Worm (Caenorhabditis elegans): ENCODE data around the gene ZK757.2.

ZK757.2 gene

ce11 chrIII:9878828-9879227 lies at the start of gene ZK757.2:
ZK757.2 (minus strand) TSS chrIII:9878928.
- TF ChIP-seq ceh-34 (tag; optimal IDR thresholded peaks at IDR 0.05): peak; percentile 57
- no peak for TF ChIP-seq unc-3 (GFP tag; conservative IDR thresholded peaks at IDR 0.05)
- TF ChIP-seq unc-3 (tag; optimal IDR thresholded peaks at IDR 0.05): no peak

- TF ChIP-seq fax-1 (tag; optimal IDR thresholded peaks at IDR 0.05): no peak
- no peak for TF ChIP-seq ceh-9 (tag; optimal IDR thresholded peaks at IDR 0.05)
- no peak for TF ChIP-seq gmeb-2 (tag; optimal IDR thresholded peaks at IDR 0.05)
- TF ChIP-seq fkh-6 (tag; optimal IDR thresholded peaks at IDR 0.05): no peak
- TF ChIP-seq pag-3 (tag; optimal IDR thresholded peaks at IDR 0.05; ENCODE audit: borderline replicate concordance): no peak
- TF ChIP-seq unc-86 (tag; optimal IDR thresholded peaks at IDR 0.05): no peak
- no peak for TF ChIP-seq ceh-14 (tag; optimal IDR thresholded peaks at IDR 0.05)
- TF ChIP-seq che-1 (tag; optimal IDR thresholded peaks at IDR 0.05): no peak
Observed at ce11 chrIII:9927378-9927777, 48.6 kb upstream of the ZK757.2 start, which contains the start of gene ttr-2. ttr-2 (plus strand) TSS chrIII:9927769.

ce11 chrIII:9926650-9927049 lies 47.9 kb upstream of the ZK757.2 start, which contains the start of gene ttr-3:
ttr-3 (minus strand) TSS chrIII:9926750.
- TF ChIP-seq dve-1 (tag; optimal IDR thresholded peaks at IDR 0.05) (no peak), hlh-6 (tag; optimal IDR thresholded peaks at IDR 0.05) (no peak), tbx-2 (tag; optimal IDR thresholded peaks at IDR 0.05) (no peak), ceh-22 (tag; optimal IDR thresholded peaks at IDR 0.05) (no peak), pros-1 (tag; optimal IDR thresholded peaks at IDR 0.05) (no peak), dmd-4 (tag; optimal IDR thresholded peaks at IDR 0.05; ENCODE audit: borderline replicate concordance) (no peak), unc-55 (GFP tag; optimal IDR thresholded peaks at IDR 0.05) (no peak), unc-3 (GFP tag; conservative IDR thresholded peaks at IDR 0.05) (no peak), unc-3 (tag; optimal IDR thresholded peaks at IDR 0.05) (no peak)

ce11 chrIII:9922874-9923273 lies 44.1 kb upstream of the ZK757.2 start, which contains the start of gene cbp-2:
cbp-2 (plus strand) TSS chrIII:9923174.
- no peak for TF ChIP-seq gmeb-2 (tag; optimal IDR thresholded peaks at IDR 0.05)
- TF ChIP-seq T23F11.4 (GFP tag; optimal IDR thresholded peaks at IDR 0.05): no peak
- TF ChIP-seq ceh-31 (tag; optimal IDR thresholded peaks at IDR 0.05): no peak
- TF ChIP-seq ceh-14 (tag; optimal IDR thresholded peaks at IDR 0.05): no peak
- no peak for TF ChIP-seq ceh-24 (tag; optimal IDR thresholded peaks at IDR 0.05)
- TF ChIP-seq ceh-22 (tag; optimal IDR thresholded peaks at IDR 0.05): no peak
- TF ChIP-seq pha-2 (tag; optimal IDR thresholded peaks at IDR 0.05): no peak
- no peak for TF ChIP-seq unc-42 (tag; optimal IDR thresholded peaks at IDR 0.05)
- no peak for TF ChIP-seq pag-3 (tag; optimal IDR thresholded peaks at IDR 0.05; ENCODE audit: borderline replicate concordance)
- TF ChIP-seq sdc-2 (tag; optimal IDR thresholded peaks at IDR 0.05): no peak
- TF ChIP-seq ama-1 (optimal IDR thresholded peaks at IDR 0.05): no peak
- TF ChIP-seq sox-4 (tag; optimal IDR thresholded peaks at IDR 0.05): no peak
- TF ChIP-seq ref-2 (tag; optimal IDR thresholded peaks at IDR 0.05): no peak
- TF ChIP-seq ceh-30 (tag; optimal IDR thresholded peaks at IDR 0.05): no peak
- TF ChIP-seq C08G9.2 (tag; optimal IDR thresholded peaks at IDR 0.05): no peak
- TF ChIP-seq che-1 (tag; optimal IDR thresholded peaks at IDR 0.05): no peak
- TF ChIP-seq ceh-2 (tag; optimal IDR thresholded peaks at IDR 0.05): no peak
- TF ChIP-seq pha-4 (tag; optimal IDR thresholded peaks at IDR 0.05): no peak
- TF ChIP-seq nhr-11 (tag; optimal IDR thresholded peaks at IDR 0.05): no peak
- TF ChIP-seq ahr-1 (tag; optimal IDR thresholded peaks at IDR 0.05): no peak

ce11 chrIII:9922310-9922709 lies 43.6 kb upstream of the ZK757.2 start:
- no peak for TF ChIP-seq che-1 (tag; optimal IDR thresholded peaks at IDR 0.05)

- TF ChIP-seq C38D4.7 (GFP tag; optimal IDR thresholded peaks at IDR 0.05): no peak
- TF ChIP-seq tbx-2 (tag; optimal IDR thresholded peaks at IDR 0.05): no peak
- TF ChIP-seq odd-2 (tag; optimal IDR thresholded peaks at IDR 0.05): no peak
- no peak for TF ChIP-seq fkh-6 (tag; optimal IDR thresholded peaks at IDR 0.05)
- no peak for TF ChIP-seq ahr-1 (tag; optimal IDR thresholded peaks at IDR 0.05)
- no peak for TF ChIP-seq pha-2 (tag; optimal IDR thresholded peaks at IDR 0.05)
- no peak for TF ChIP-seq ztf-16 (tag; optimal IDR thresholded peaks at IDR 0.05)
- no peak for TF ChIP-seq elt-2 (tag; optimal IDR thresholded peaks at IDR 0.05)
- no peak for TF ChIP-seq che-1 (tag; optimal IDR thresholded peaks at IDR 0.05)
Observed at ce11 chrIII:9920764-9921163, 42.0 kb upstream of the ZK757.2 start, which contains the start of gene F40F12.3. F40F12.3 (minus strand) TSS chrIII:9920864.

All from whole organism, late embryonic.